Worm (Caenorhabditis elegans): ENCODE measurements around the gene F15H10.12.

DNA sequence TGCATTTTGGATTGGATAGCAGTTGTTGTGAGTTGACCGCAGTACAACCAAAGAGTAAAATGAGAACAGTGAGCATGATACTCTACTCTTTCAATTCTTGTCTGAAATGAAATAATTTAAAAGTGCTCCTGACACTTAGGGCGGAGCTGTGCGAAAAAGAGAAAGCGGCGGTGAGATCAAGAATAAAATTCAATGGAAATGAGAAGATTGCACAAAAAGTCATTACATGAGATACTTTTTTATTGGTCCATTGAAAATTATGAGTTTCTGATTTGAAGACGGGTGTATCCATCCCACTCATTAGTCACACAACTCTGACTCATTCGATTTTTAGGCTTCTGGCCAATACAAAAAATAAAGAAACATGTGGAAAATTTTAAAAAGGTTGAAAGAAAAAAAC lies 47.4 kb upstream of the F15H10.12 start, which contains the start of gene F22E12.1:
- TF ChIP-seq hlh-30 (tag; optimal IDR thresholded peaks at IDR 0.05; ENCODE audit: insufficient read depth) (no peak), lin-13 (GFP tag; optimal IDR thresholded peaks at IDR 0.05) (no peak)
